Fruit fly (Drosophila melanogaster) whole organism, prepupa: ENCODE measurements around the gene CG14036.

Experiments used
- CG10669 ChIP-seq: fragments of 200-800 bp; sonication (Bioruptor generic); optimal IDR thresholded peaks from 3 replicates; lab custom pipeline; 2018; ENCODE audit warnings: missing biosample characterization, mild to moderate bottlenecking, missing genetic modification characterization, moderate library complexity
- CG11762 ChIP-seq: fragments of 200-800 bp; sonication (Bioruptor generic); optimal IDR thresholded peaks from 3 replicates; lab custom pipeline; 2016; ENCODE audit warnings: missing biosample characterization, missing genetic modification characterization; ENCODE audit not compliant: insufficient read depth
- CG16779 ChIP-seq: fragments of 200-800 bp; sonication (Bioruptor generic); optimal IDR thresholded peaks from 3 replicates; lab custom pipeline; 2017; ENCODE audit warnings: missing biosample characterization, mild to moderate bottlenecking, missing genetic modification characterization
- CG3919 ChIP-seq: fragments of 200-800 bp; sonication (Bioruptor generic); optimal IDR thresholded peaks from 3 replicates; lab custom pipeline; 2016; ENCODE audit warnings: missing biosample characterization, missing genetic modification characterization
- CG6792 ChIP-seq: fragments of 200-800 bp; sonication (Bioruptor generic); optimal IDR thresholded peaks from 3 replicates; lab custom pipeline; 2016; ENCODE audit warnings: missing biosample characterization, missing genetic modification characterization
- Ets21C ChIP-seq: fragments of 200-800 bp; sonication (Bioruptor generic); optimal IDR thresholded peaks from 3 replicates; lab custom pipeline; 2016; ENCODE audit warnings: missing biosample characterization, missing genetic modification characterization
- Ets96B ChIP-seq: fragments of 200-800 bp; optimal IDR thresholded peaks from 2 replicates; lab custom pipeline; 2019; ENCODE audit warnings: missing biosample characterization, mild to moderate bottlenecking, missing genetic modification characterization, moderate library complexity
- Hr4 ChIP-seq: fragments of 200-800 bp; sonication (Bioruptor generic); optimal IDR thresholded peaks from 3 replicates; lab custom pipeline; 2016; ENCODE audit warnings: missing biosample characterization, missing genetic modification characterization
- OdsH ChIP-seq: fragments of 200-800 bp; sonication (Bioruptor generic); optimal IDR thresholded peaks from 3 replicates; lab custom pipeline; 2016; ENCODE audit warnings: missing biosample characterization, missing genetic modification characterization
- eg ChIP-seq: fragments of 200-800 bp; sonication (Bioruptor generic); IDR thresholded peaks from 3 replicates; pipeline ENCODE4 v1.3.6; 2022; ENCODE audit warnings: missing biosample characterization, missing genetic modification characterization
- salr ChIP-seq, 2 experiments: fragments of 200-800 bp; sonication (Bioruptor generic); optimal IDR thresholded peaks; 3 replicates each; lab custom pipeline; 2016 to 2018; ENCODE audit warnings: missing biosample characterization in 2 of 2, missing genetic modification characterization in 2 of 2, mild to moderate bottlenecking in 1 of 2
- svp ChIP-seq: fragments of 200-800 bp; sonication (Bioruptor generic); peaks from one replicate; lab custom pipeline; 2016; ENCODE audit warnings: missing biosample characterization, missing genetic modification characterization

- TF ChIP-seq salr (GFP tag; optimal IDR thresholded peaks at IDR 0.05; lab: Kevin White, UChicago) = no peak
- no peak for TF ChIP-seq CG11762 (GFP tag; lab: Kevin White, UChicago)
- TF ChIP-seq eg = peak; percentile 49; the same call in 1 of the 3 replicates
- TF ChIP-seq CG3919 (GFP tag; lab: Kevin White, UChicago) = no peak
- TF ChIP-seq Ets96B (tag; lab: Kevin White, UChicago) = no peak
- TF ChIP-seq Ets21C = no peak
- no peak for TF ChIP-seq CG10669
- no peak for TF ChIP-seq CG16779
- TF ChIP-seq svp = peak; percentile 74
- no peak for TF ChIP-seq OdsH (GFP tag; lab: Kevin White, UChicago)
- TF ChIP-seq CG6792 (GFP tag; lab: Kevin White, UChicago) = peak; percentile 13
- peak; percentile 14 for TF ChIP-seq Hr4 (GFP tag; lab: Kevin White, UChicago)
These were observed 6.2 kb upstream of the CG14036 start for dm6 chr2L:5060952-5061478.
